Worm (Caenorhabditis elegans): Measurements from ENCODE around the gene T25E12.6.
A peak's percentile ranks its signal among the peaks of the same experiment; 100 is the strongest.

Gene T25E12.6

DNA sequence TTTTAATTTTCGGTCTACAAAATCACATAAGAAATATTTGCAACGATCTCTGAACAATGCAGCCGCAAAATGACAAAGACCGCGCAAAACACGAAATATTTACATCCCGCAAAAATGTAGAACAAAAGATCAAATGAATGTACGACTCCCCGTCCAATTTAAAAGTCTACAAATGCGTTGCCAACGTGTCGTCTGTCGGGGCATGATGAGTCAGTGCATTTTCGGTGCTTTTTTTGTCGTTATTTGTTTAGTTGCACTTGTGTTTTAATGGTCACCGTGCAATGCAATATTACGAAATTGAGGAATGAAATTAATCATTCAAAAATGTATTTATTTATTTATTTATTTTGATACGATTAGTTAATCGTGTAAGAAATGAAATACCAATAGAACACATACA is 17.6 kb upstream of the T25E12.6 start:
- TF ChIP-seq pha-4 (tag; optimal IDR thresholded peaks at IDR 0.05), result peak; percentile 73
- no peak for TF ChIP-seq R02D3.7 (tag; optimal IDR thresholded peaks at IDR 0.05)

DNA sequence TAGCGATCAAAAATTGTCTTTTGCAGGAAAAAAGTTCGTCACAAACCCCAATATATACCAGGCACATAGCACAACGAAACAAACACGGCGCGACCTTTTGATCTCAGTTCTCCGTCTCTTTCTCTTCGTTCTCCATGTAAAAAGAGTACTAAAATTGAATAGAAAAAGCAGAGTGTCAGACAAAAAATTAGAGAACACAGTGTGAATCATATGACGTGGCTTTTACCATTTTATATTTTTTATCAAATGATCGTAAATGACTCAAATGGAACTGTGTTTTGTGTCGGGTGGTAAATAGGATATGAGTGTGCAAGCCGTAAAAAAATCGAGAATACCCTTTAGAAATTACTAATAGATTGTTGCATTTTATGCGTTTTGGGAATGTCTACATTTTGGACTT is 16.3 kb upstream of the T25E12.6 start:
- peak; percentile 87 for TF ChIP-seq pha-4 (tag; optimal IDR thresholded peaks at IDR 0.05)
- TF ChIP-seq elt-2 (tag; optimal IDR thresholded peaks at IDR 0.05), result peak; percentile 86
- peak; percentile 40 for TF ChIP-seq snpc-4 (tag; optimal IDR thresholded peaks at IDR 0.05)
- TF ChIP-seq sea-2 (GFP tag; optimal IDR thresholded peaks at IDR 0.05), result no peak
- TF ChIP-seq zag-1 (tag; optimal IDR thresholded peaks at IDR 0.05), result no peak
- no peak for TF ChIP-seq eor-1 (tag; optimal IDR thresholded peaks at IDR 0.05)
- peak; percentile 98 for TF ChIP-seq pqm-1 (tag; optimal IDR thresholded peaks at IDR 0.05)
- TF ChIP-seq fkh-2 (tag; optimal IDR thresholded peaks at IDR 0.05), result no peak
- TF ChIP-seq nhr-67 (tag; optimal IDR thresholded peaks at IDR 0.05), result no peak
- TF ChIP-seq lsy-12 (tag; optimal IDR thresholded peaks at IDR 0.05), result no peak
- no peak for TF ChIP-seq mml-1 (tag; optimal IDR thresholded peaks at IDR 0.05)
- peak; percentile 79 for TF ChIP-seq jun-1 (tag; optimal IDR thresholded peaks at IDR 0.05)
- no peak for TF ChIP-seq unc-62 (GFP tag; optimal IDR thresholded peaks at IDR 0.05)

DNA sequence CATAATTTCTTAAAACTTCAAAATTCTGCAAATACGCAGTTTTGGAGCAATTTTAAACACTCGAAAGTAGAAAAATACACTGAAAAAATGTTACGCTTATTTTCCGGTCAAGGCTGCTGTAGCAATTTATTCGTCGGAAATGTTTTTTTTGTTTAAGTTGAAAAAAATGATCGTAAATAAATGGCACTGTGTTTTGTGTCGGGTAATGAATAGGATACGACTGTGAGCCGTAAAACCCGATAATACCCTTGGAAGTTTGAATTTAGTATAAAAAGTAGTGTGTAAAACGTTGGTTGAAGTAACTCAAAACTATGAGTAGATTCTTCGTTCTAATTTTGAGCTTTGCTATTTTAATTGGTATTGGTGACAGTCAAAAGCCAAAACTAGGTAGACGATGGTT is 15.3 kb upstream of the T25E12.6 start, which contains the start of gene T25E12.14:
TSS of gene T25E12.14 (plus strand) at position 301 of the 400 bp plus-strand sequence.
- TF ChIP-seq unc-62 (GFP tag; optimal IDR thresholded peaks at IDR 0.05), result no peak
- TF ChIP-seq nhr-77 (tag; optimal IDR thresholded peaks at IDR 0.05), result no peak
- no peak for TF ChIP-seq lin-39 (tag; optimal IDR thresholded peaks at IDR 0.05)
- TF ChIP-seq ZK546.5 (tag; optimal IDR thresholded peaks at IDR 0.05), result no peak
- no peak for TF ChIP-seq ztf-11 (tag; optimal IDR thresholded peaks at IDR 0.05)
- TF ChIP-seq pha-4 (tag; optimal IDR thresholded peaks at IDR 0.05), result no peak
- no peak for TF ChIP-seq nhr-76 (tag; optimal IDR thresholded peaks at IDR 0.05)
- no peak for TF ChIP-seq nhr-11 (tag; optimal IDR thresholded peaks at IDR 0.05)

DNA sequence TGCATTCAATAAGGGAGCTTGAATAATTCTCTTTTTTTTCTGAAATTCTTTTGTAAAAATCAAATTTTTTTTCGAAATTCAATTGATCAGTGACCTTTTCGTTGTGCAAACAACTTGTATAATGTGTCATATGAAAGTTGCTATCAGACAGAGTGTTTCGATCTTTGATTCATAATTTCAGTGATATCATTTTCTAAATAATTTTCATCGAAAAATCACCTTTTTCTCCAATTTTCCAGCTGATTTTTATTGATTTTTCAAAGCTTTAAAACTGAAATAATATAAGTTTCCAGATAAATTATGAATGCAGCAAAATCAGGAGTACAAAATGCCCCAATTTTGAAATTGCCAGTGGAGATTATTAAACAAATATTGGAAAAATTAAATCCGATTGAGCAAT is 13.8 kb upstream of the T25E12.6 start, which contains the start of gene fbxa-127:
TSS of gene fbxa-127 (plus strand) at position 301 of the 400 bp plus-strand sequence.
- TF ChIP-seq lin-15B (tag; optimal IDR thresholded peaks at IDR 0.05) (no peak), elt-2 (tag; optimal IDR thresholded peaks at IDR 0.05) (peak; percentile 25), pqm-1 (tag; optimal IDR thresholded peaks at IDR 0.05) (peak; percentile 26)

DNA sequence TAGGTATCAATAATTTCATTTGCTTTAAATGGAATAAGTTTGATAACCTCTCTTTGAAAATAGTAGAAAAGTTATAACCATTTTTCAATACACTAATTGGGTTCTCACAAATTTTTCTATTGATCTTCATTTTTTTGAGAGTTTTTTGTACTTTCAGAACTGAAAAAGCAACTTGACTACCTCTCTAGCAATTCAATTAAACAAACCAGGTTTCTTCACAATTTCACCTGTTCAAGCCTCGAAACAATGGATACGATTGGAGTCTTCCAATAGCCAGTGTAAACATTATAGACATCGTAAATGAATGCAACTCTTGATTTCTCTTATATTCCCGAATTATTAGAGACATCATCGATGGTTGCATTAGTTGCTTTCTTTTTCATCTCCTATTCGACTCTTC is 12.3 kb upstream of the T25E12.6 start, which contains the start of gene srz-99:
TSS of gene srz-99 (plus strand) at position 301 of the 400 bp plus-strand sequence.
- TF ChIP-seq skn-1 (tag; optimal IDR thresholded peaks at IDR 0.05) (no peak), snpc-4 (tag; optimal IDR thresholded peaks at IDR 0.05) (no peak), mml-1 (tag; optimal IDR thresholded peaks at IDR 0.05) (no peak), ztf-4 (tag; optimal IDR thresholded peaks at IDR 0.05) (no peak), lin-15B (tag; optimal IDR thresholded peaks at IDR 0.05) (no peak), jun-1 (tag; optimal IDR thresholded peaks at IDR 0.05) (no peak), ztf-11 (tag; optimal IDR thresholded peaks at IDR 0.05) (no peak), R02D3.7 (tag; optimal IDR thresholded peaks at IDR 0.05) (no peak), nhr-76 (tag; optimal IDR thresholded peaks at IDR 0.05) (no peak), nhr-11 (tag; optimal IDR thresholded peaks at IDR 0.05) (no peak), sea-2 (GFP tag; optimal IDR thresholded peaks at IDR 0.05) (no peak), hmg-11 (tag; optimal IDR thresholded peaks at IDR 0.05) (no peak), nhr-43 (tag; optimal IDR thresholded peaks at IDR 0.05; ENCODE audit: poor library complexity, severe bottlenecking) (no peak)

DNA sequence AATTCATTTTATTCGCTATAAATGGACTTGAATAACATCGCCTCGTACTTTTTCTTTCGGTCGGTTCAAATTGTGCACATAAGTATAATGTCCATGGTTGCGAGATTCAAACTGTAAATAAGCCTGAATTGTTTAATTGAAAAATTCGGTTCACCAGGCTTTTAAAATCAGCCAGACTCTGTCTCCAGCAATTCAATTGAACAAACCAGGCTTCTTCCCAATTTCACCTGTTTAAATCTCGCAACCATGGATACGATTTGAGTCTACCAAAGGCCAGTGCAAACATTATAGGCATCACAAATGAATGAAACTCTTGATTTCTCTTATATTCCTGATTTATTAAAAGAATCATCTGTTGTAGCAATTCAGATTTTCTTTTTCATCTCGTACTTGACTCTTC is 10.6 kb upstream of the T25E12.6 start, which contains the start of gene srz-100:
TSS of gene srz-100 (plus strand) at position 301 of the 400 bp plus-strand sequence.
- TF ChIP-seq nhr-43 (tag; optimal IDR thresholded peaks at IDR 0.05; ENCODE audit: poor library complexity, severe bottlenecking), result no peak
- no peak for TF ChIP-seq nhr-25 (tag; optimal IDR thresholded peaks at IDR 0.05)
- TF ChIP-seq ama-1 (optimal IDR thresholded peaks at IDR 0.05), result no peak
- no peak for TF ChIP-seq fkh-10 (GFP tag; optimal IDR thresholded peaks at IDR 0.05)
- TF ChIP-seq mml-1 (tag; optimal IDR thresholded peaks at IDR 0.05), result no peak
- TF ChIP-seq fkh-2 (tag; optimal IDR thresholded peaks at IDR 0.05), result no peak
- TF ChIP-seq lin-39 (tag; optimal IDR thresholded peaks at IDR 0.05), result no peak

DNA sequence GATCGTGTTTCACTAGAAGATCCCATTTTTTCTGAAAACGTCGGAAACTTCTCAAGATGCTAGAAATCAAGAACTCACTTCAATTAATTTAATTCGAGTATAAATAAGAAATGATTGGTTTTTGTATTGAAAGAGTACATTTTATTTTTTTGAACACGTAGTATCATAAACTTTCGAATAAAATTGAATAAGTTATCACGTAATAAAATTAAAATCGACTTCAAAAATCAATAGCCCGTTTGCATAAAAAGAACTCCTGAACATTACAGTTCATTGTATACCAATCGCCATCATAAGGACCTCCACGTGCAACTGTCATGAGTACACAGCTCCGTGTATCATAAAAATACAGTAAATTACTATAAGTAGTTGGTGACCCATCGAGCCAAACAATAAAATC is 8.5 kb upstream of the T25E12.6 start, which contains the start of gene T25E12.16:
TSS of gene T25E12.16 (minus strand) at position 101 of the 400 bp plus-strand sequence.
- no peak for TF ChIP-seq elt-1 (tag; optimal IDR thresholded peaks at IDR 0.05)
- no peak for TF ChIP-seq ceh-82 (tag; optimal IDR thresholded peaks at IDR 0.05)
- TF ChIP-seq nhr-25 (tag; optimal IDR thresholded peaks at IDR 0.05), result no peak
- no peak for TF ChIP-seq nhr-237 (tag; optimal IDR thresholded peaks at IDR 0.05)
- no peak for TF ChIP-seq ztf-11 (tag; optimal IDR thresholded peaks at IDR 0.05)
